Fruit fly (Drosophila melanogaster): Measurements from ENCODE around the gene CG16711.

CG16711 gene

DNA sequence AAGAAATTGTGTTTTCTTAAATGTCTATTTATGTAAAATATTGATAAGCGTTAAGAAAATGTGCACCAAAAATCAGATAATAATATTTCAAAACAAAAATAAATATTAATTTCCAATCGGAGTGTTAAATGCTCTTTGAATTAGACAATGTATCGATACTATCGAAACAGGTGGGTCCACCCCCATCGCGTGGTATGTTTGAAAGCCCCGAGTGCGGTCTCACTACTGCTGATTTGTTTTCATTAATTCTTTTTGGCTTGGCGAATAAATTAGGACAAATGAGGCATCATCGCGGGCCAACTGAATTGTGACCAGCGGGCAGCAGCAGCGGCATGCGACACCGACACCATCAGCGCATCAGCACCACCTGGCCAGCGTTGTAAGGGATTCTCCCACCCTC is 22.6 kb downstream of the CG16711 start, which contains the start of gene Naa60 (continued):
- TF ChIP-seq mld (GFP tag; IDR thresholded peaks at IDR 0.05; ENCODE audit: partially characterized antibody) (peak; percentile 69), Doc2 (GFP tag; IDR thresholded peaks at IDR 0.05) (no peak), CG1233 (GFP tag; optimal IDR thresholded peaks at IDR 0.05) (no peak), Hand (GFP tag; optimal IDR thresholded peaks at IDR 0.05) (no peak), CG10565 (GFP tag; optimal IDR thresholded peaks at IDR 0.05) (no peak), CG13894 (tag; optimal IDR thresholded peaks at IDR 0.05) (no peak), croc (GFP tag; conservative IDR thresholded peaks at IDR 0.05) (no peak), CG6791 (GFP tag; IDR thresholded peaks at IDR 0.05; ENCODE audit: partially characterized antibody) (peak; percentile 88), CG15514 (GFP tag; optimal IDR thresholded peaks at IDR 0.05) (peak; percentile 71), CG10979 (tag; optimal IDR thresholded peaks at IDR 0.05) (no peak), CG6254 (GFP tag; optimal IDR thresholded peaks at IDR 0.05) (no peak), Sry-δ (GFP tag; optimal IDR thresholded peaks at IDR 0.05) (peak; percentile 85), CG12391 (tag; optimal IDR thresholded peaks at IDR 0.05) (peak; percentile 33), kah (GFP tag; optimal IDR thresholded peaks at IDR 0.05) (peak; percentile 94), tup (GFP tag; optimal IDR thresholded peaks at IDR 0.05) (no peak), ttk (GFP tag; IDR thresholded peaks at IDR 0.05) (no peak), usp (GFP tag; optimal IDR thresholded peaks at IDR 0.05) (no peak), CG2199 (GFP tag; IDR thresholded peaks at IDR 0.05) (no peak), salm (tag; optimal IDR thresholded peaks at IDR 0.05) (no peak), H15 (GFP tag; IDR thresholded peaks at IDR 0.05) (no peak), CG1832 (GFP tag; optimal IDR thresholded peaks at IDR 0.05) (no peak), esg (GFP tag; conservative IDR thresholded peaks at IDR 0.05) (no peak), CG33213 (GFP tag; optimal IDR thresholded peaks at IDR 0.05) (no peak), insv (GFP tag; optimal IDR thresholded peaks at IDR 0.05) (peak in 1 of 2 experiments; percentile 94), phol (tag; optimal IDR thresholded peaks at IDR 0.05) (peak; percentile 25), CG11696 (GFP tag; IDR thresholded peaks at IDR 0.05) (no peak), seq (GFP tag; IDR thresholded peaks at IDR 0.05) (no peak), lilli (GFP tag; optimal IDR thresholded peaks at IDR 0.05) (peak; percentile 27), Myb (GFP tag; optimal IDR thresholded peaks at IDR 0.05) (no peak), CG11695 (GFP tag; IDR thresholded peaks at IDR 0.05) (no peak), GATAe (GFP tag; conservative IDR thresholded peaks at IDR 0.05) (no peak), Hr39 (optimal IDR thresholded peaks at IDR 0.05) (no peak), CG7786 (GFP tag; optimal IDR thresholded peaks at IDR 0.05) (no peak), dmrt99B (tag; optimal IDR thresholded peaks at IDR 0.05) (no peak), CG6654 (GFP tag; optimal IDR thresholded peaks at IDR 0.05) (no peak), Fer3 (tag; optimal IDR thresholded peaks at IDR 0.05) (no peak), fd102C (GFP tag; optimal IDR thresholded peaks at IDR 0.05) (no peak), HmgZ (tag; optimal IDR thresholded peaks at IDR 0.05) (peak; percentile 54), CG34422 (GFP tag; IDR thresholded peaks at IDR 0.05) (peak; percentile 49; the same call in 1 of the 3 replicates), cg (GFP tag; optimal IDR thresholded peaks at IDR 0.05) (no peak), CG31365 (tag; optimal IDR thresholded peaks at IDR 0.05) (no peak), vfl (GFP tag; optimal IDR thresholded peaks at IDR 0.05) (no peak), Aef1 (GFP tag; IDR thresholded peaks at IDR 0.05) (no peak), crc (GFP tag; optimal IDR thresholded peaks at IDR 0.05) (no peak), CG9215 (GFP tag; IDR thresholded peaks at IDR 0.05) (no peak), Opbp (GFP tag; IDR thresholded peaks at IDR 0.05; ENCODE audit: partially characterized antibody) (peak; percentile 90), repo (GFP tag; optimal IDR thresholded peaks at IDR 0.05) (no peak), CG5245 (GFP tag; optimal IDR thresholded peaks at IDR 0.05) (no peak), Usf (GFP tag; optimal IDR thresholded peaks at IDR 0.05) (no peak), zen (tag; optimal IDR thresholded peaks at IDR 0.05) (peak; percentile 36), CG3838 (GFP tag; optimal IDR thresholded peaks at IDR 0.05) (no peak), Sry-β (GFP tag; optimal IDR thresholded peaks at IDR 0.05) (no peak)

All from whole organism, embryonic.